Worm (Caenorhabditis elegans): Measurements from ENCODE around the gene snx-13.
"Not testable (repeated sequence)": the region's sequence is repeated elsewhere in the genome, so short reads cannot be mapped to it uniquely, and the experiment has no call there.

Gene snx-13

ce11 chrIV:17078649-17079048 is 8.6 kb downstream of the snx-13 start, which contains the start of gene Y116A8C.25:
Gene Y116A8C.25 (minus strand): TSS chrIV:17078749.
- TF ChIP-seq lin-15B (tag; optimal IDR thresholded peaks at IDR 0.05) (no peak), elt-3 (tag; optimal IDR thresholded peaks at IDR 0.05) (no peak), snpc-4 (tag; optimal IDR thresholded peaks at IDR 0.05) (no peak), R02D3.7 (tag; optimal IDR thresholded peaks at IDR 0.05) (no peak), fos-1 (tag; optimal IDR thresholded peaks at IDR 0.05) (no peak), nhr-25 (tag; optimal IDR thresholded peaks at IDR 0.05) (no peak), ceh-82 (tag; optimal IDR thresholded peaks at IDR 0.05) (no peak), pha-4 (tag; optimal IDR thresholded peaks at IDR 0.05) (no peak), nhr-76 (tag; optimal IDR thresholded peaks at IDR 0.05) (no peak), jun-1 (tag; optimal IDR thresholded peaks at IDR 0.05) (no peak), ama-1 (optimal IDR thresholded peaks at IDR 0.05) (no peak), mml-1 (tag; optimal IDR thresholded peaks at IDR 0.05) (no peak), fkh-2 (tag; optimal IDR thresholded peaks at IDR 0.05) (no peak), mdl-1 (tag; optimal IDR thresholded peaks at IDR 0.05) (no peak), skn-1 (tag; optimal IDR thresholded peaks at IDR 0.05) (no peak), tbx-2 (tag; optimal IDR thresholded peaks at IDR 0.05) (no peak), nhr-43 (tag; optimal IDR thresholded peaks at IDR 0.05; ENCODE audit: poor library complexity, severe bottlenecking) (no peak)

ce11 chrIV:17070791-17071190 is 16.4 kb downstream of the snx-13 start, which contains the start of gene Y116A8C.24:
Gene Y116A8C.24 (minus strand): TSS chrIV:17070891.
- TF ChIP-seq daf-12, mml-1, nhr-28 (tag; optimal IDR thresholded peaks at IDR 0.05): not testable (repeated sequence)

ce11 chrIV:17064937-17065336 is 22.3 kb downstream of the snx-13 start, which contains the start of gene Y116A8C.465:
Gene Y116A8C.465 (plus strand): TSS chrIV:17065237.
- TF ChIP-seq mdl-1 (tag; optimal IDR thresholded peaks at IDR 0.05); unc-39 (tag; optimal IDR thresholded peaks at IDR 0.05); nfya-1 (tag; optimal IDR thresholded peaks at IDR 0.05; ENCODE audit: insufficient read depth): not testable (repeated sequence)

ce11 chrIV:17063700-17064099 is 23.5 kb downstream of the snx-13 start, which contains the start of gene Y116A8C.467:
Gene Y116A8C.467 (minus strand): TSS chrIV:17063800.
- TF ChIP-seq mdl-1, ceh-82, unc-39 (tag; optimal IDR thresholded peaks at IDR 0.05): not testable (repeated sequence)

- no peak for TF ChIP-seq fkh-2 (tag; optimal IDR thresholded peaks at IDR 0.05)
- TF ChIP-seq tbx-2 (tag; optimal IDR thresholded peaks at IDR 0.05), result no peak
- no peak for TF ChIP-seq daf-12 (tag; optimal IDR thresholded peaks at IDR 0.05)
- no peak for TF ChIP-seq pha-4 (tag; optimal IDR thresholded peaks at IDR 0.05)
- no peak for TF ChIP-seq egl-27 (tag; optimal IDR thresholded peaks at IDR 0.05)
- no peak for TF ChIP-seq elt-2 (tag; optimal IDR thresholded peaks at IDR 0.05)
- TF ChIP-seq ZK546.5 (tag; optimal IDR thresholded peaks at IDR 0.05), result no peak
- TF ChIP-seq eor-1 (tag; optimal IDR thresholded peaks at IDR 0.05), result no peak
- no peak for TF ChIP-seq nhr-23 (tag; optimal IDR thresholded peaks at IDR 0.05)
Measured at ce11 chrIV:17058036-17058435, 29.2 kb downstream of the snx-13 start, which contains the start of gene Y116A8C.44. Gene Y116A8C.44 (minus strand): TSS chrIV:17058136.

- TF ChIP-seq nhr-25 (tag; optimal IDR thresholded peaks at IDR 0.05) (no peak), ceh-82 (tag; optimal IDR thresholded peaks at IDR 0.05) (no peak), egl-5 (tag; optimal IDR thresholded peaks at IDR 0.05) (no peak), aly-2 (tag; optimal IDR thresholded peaks at IDR 0.05) (no peak), eor-1 (tag; optimal IDR thresholded peaks at IDR 0.05) (no peak), zag-1 (tag; optimal IDR thresholded peaks at IDR 0.05) (no peak)
Measured at ce11 chrIV:17053261-17053660, 34.0 kb downstream of the snx-13 start, which contains the start of gene Y116A8C.23. Gene Y116A8C.23 (plus strand): TSS chrIV:17053561.

- TF ChIP-seq daf-12 (tag; optimal IDR thresholded peaks at IDR 0.05) (no peak), ceh-82 (tag; optimal IDR thresholded peaks at IDR 0.05) (no peak), fkh-2 (tag; optimal IDR thresholded peaks at IDR 0.05) (no peak), aly-2 (tag; optimal IDR thresholded peaks at IDR 0.05) (no peak), tbx-2 (tag; optimal IDR thresholded peaks at IDR 0.05) (no peak), ZK546.5 (tag; optimal IDR thresholded peaks at IDR 0.05) (no peak), eor-1 (tag; optimal IDR thresholded peaks at IDR 0.05) (no peak), R02D3.7 (tag; optimal IDR thresholded peaks at IDR 0.05) (no peak), nhr-28 (tag; optimal IDR thresholded peaks at IDR 0.05) (no peak), pha-4 (tag; optimal IDR thresholded peaks at IDR 0.05) (no peak), nhr-43 (tag; optimal IDR thresholded peaks at IDR 0.05; ENCODE audit: poor library complexity, severe bottlenecking) (no peak), elt-1 (tag; optimal IDR thresholded peaks at IDR 0.05) (no peak)
Measured at ce11 chrIV:17048257-17048656, 39.0 kb downstream of the snx-13 start, which contains the start of gene athp-3. Gene athp-3 (minus strand): TSS chrIV:17048357.
